Worm (Caenorhabditis elegans) whole organism, L2 larva: Measurements from ENCODE around the gene egg-2.

ENCODE experiments used
- C34F6.9 ChIP-seq: fragments of 150-350 bp; optimal IDR thresholded peaks from 2 replicates; lab custom pipeline; 2014; ENCODE audit warnings: missing biosample characterization, missing genetic modification characterization
- F13H6.1 ChIP-seq: sonication (generic microtip); optimal IDR thresholded peaks from 2 replicates; lab custom pipeline; 2016; ENCODE audit warnings: missing genetic modification characterization, missing compliant biosample characterization
- ZK546.5 ChIP-seq: sonication (generic microtip); optimal IDR thresholded peaks from 2 replicates; lab custom pipeline; 2017; ENCODE audit warnings: missing biosample characterization, missing genetic modification characterization
- alr-1 ChIP-seq: fragments of 150-350 bp; optimal IDR thresholded peaks from 2 replicates; lab custom pipeline; 2014; ENCODE audit warnings: missing biosample characterization, missing genetic modification characterization
- aly-2 ChIP-seq: fragments of 150-350 bp; optimal IDR thresholded peaks from 2 replicates; lab custom pipeline; 2014; ENCODE audit warnings: missing biosample characterization, missing genetic modification characterization
- ama-1 ChIP-seq: fragments of 150-350 bp; optimal IDR thresholded peaks from 2 replicates; lab custom pipeline; 2018; ENCODE audit warnings: inconsistent platforms
- blmp-1 ChIP-seq: sonication (generic microtip); optimal IDR thresholded peaks from 2 replicates; lab custom pipeline; 2017; ENCODE audit warnings: missing genetic modification characterization, mild to moderate bottlenecking, missing compliant biosample characterization, antibody characterized with exemption, moderate library complexity; ENCODE audit not compliant: insufficient read depth
- ceh-16 ChIP-seq: fragments of 150-350 bp; optimal IDR thresholded peaks from 2 replicates; lab custom pipeline; 2014; ENCODE audit warnings: missing biosample characterization, missing genetic modification characterization
- crh-2 ChIP-seq: sonication (generic microtip); optimal IDR thresholded peaks from 2 replicates; lab custom pipeline; 2017; ENCODE audit warnings: missing biosample characterization, missing genetic modification characterization
- dmd-4 ChIP-seq: sonication (generic microtip); optimal IDR thresholded peaks from 2 replicates; lab custom pipeline; 2017; ENCODE audit warnings: missing biosample characterization, missing genetic modification characterization
- egl-27 ChIP-seq: sonication (generic microtip); optimal IDR thresholded peaks from 3 replicates; lab custom pipeline; 2017; ENCODE audit warnings: missing biosample characterization, missing genetic modification reagents, missing genetic modification characterization
- elt-1 ChIP-seq: fragments of 150-350 bp; optimal IDR thresholded peaks from 2 replicates; lab custom pipeline; 2014; ENCODE audit warnings: missing biosample characterization, missing genetic modification characterization
- elt-3 ChIP-seq: sonication (generic microtip); optimal IDR thresholded peaks from 2 replicates; lab custom pipeline; 2017; ENCODE audit warnings: missing biosample characterization, missing genetic modification characterization
- fos-1 ChIP-seq: fragments of 150-350 bp; optimal IDR thresholded peaks from 2 replicates; lab custom pipeline; 2014; ENCODE audit warnings: missing biosample characterization, missing genetic modification characterization
- gmeb-1 ChIP-seq: fragments of 150-350 bp; optimal IDR thresholded peaks from 2 replicates; lab custom pipeline; 2014; ENCODE audit warnings: missing biosample characterization, missing genetic modification characterization
- lin-11 ChIP-seq: fragments of 150-350 bp; sonication (generic microtip); optimal IDR thresholded peaks from 2 replicates; lab custom pipeline; 2014; ENCODE audit warnings: missing biosample characterization, missing genetic modification characterization, inconsistent platforms, mixed read lengths
- lin-13 ChIP-seq: fragments of 150-350 bp; optimal IDR thresholded peaks from 2 replicates; lab custom pipeline; 2014; ENCODE audit warnings: missing biosample characterization, missing genetic modification reagents, missing genetic modification characterization
- mab-5 ChIP-seq: fragments of 150-350 bp; optimal IDR thresholded peaks from 2 replicates; lab custom pipeline; 2014; ENCODE audit warnings: missing biosample characterization, missing genetic modification characterization
- nhr-11 ChIP-seq: fragments of 150-350 bp; optimal IDR thresholded peaks from 2 replicates; lab custom pipeline; 2014; ENCODE audit warnings: missing biosample characterization, missing genetic modification characterization
- nhr-12 ChIP-seq: fragments of 150-350 bp; optimal IDR thresholded peaks from 2 replicates; lab custom pipeline; 2014; ENCODE audit warnings: missing biosample characterization, missing genetic modification characterization
- nhr-21 ChIP-seq: fragments of 150-350 bp; optimal IDR thresholded peaks from 2 replicates; lab custom pipeline; 2014; ENCODE audit warnings: missing biosample characterization, missing genetic modification characterization
- nhr-237 ChIP-seq: fragments of 150-350 bp; optimal IDR thresholded peaks from 2 replicates; lab custom pipeline; 2014; ENCODE audit warnings: missing biosample characterization, missing genetic modification characterization
- nhr-25 ChIP-seq: fragments of 150-350 bp; sonication (generic microtip); optimal IDR thresholded peaks from 3 replicates; lab custom pipeline; 2014; ENCODE audit warnings: missing biosample characterization, missing genetic modification characterization
- sem-4 ChIP-seq: fragments of 150-350 bp; optimal IDR thresholded peaks from 2 replicates; lab custom pipeline; 2014; ENCODE audit warnings: missing biosample characterization, missing genetic modification reagents, missing genetic modification characterization
- skn-1 ChIP-seq: sonication (generic microtip); optimal IDR thresholded peaks from 2 replicates; lab custom pipeline; 2017; ENCODE audit warnings: missing biosample characterization, missing genetic modification characterization
- sma-9 ChIP-seq, 2 experiments: fragments of 150-350 bp in 1 of 2; sonication (generic microtip) in 1 of 2; optimal IDR thresholded peaks; 2 replicates each; lab custom pipeline; 2014 to 2016; ENCODE audit warnings: missing genetic modification characterization in 2 of 2, mild to moderate bottlenecking in 1 of 2, missing biosample characterization in 1 of 2, missing compliant biosample characterization in 1 of 2, missing genetic modification reagents in 1 of 2, moderate library complexity in 1 of 2
- unc-39 ChIP-seq: fragments of 150-350 bp; optimal IDR thresholded peaks from 2 replicates; lab custom pipeline; 2014; ENCODE audit warnings: missing biosample characterization, missing genetic modification characterization
- unc-62 ChIP-seq: fragments of 150-350 bp; optimal IDR thresholded peaks from 2 replicates; lab custom pipeline; 2014; ENCODE audit warnings: missing biosample characterization, missing genetic modification reagents, missing genetic modification characterization
- ztf-1 ChIP-seq: fragments of 200-800 bp; sonication (Bioruptor generic); conservative IDR thresholded peaks from 2 replicates; pipeline ENCODE4 v1.3.6; 2022; ENCODE audit warnings: missing genetic modification characterization, missing compliant biosample characterization

egg-2 gene

DNA sequence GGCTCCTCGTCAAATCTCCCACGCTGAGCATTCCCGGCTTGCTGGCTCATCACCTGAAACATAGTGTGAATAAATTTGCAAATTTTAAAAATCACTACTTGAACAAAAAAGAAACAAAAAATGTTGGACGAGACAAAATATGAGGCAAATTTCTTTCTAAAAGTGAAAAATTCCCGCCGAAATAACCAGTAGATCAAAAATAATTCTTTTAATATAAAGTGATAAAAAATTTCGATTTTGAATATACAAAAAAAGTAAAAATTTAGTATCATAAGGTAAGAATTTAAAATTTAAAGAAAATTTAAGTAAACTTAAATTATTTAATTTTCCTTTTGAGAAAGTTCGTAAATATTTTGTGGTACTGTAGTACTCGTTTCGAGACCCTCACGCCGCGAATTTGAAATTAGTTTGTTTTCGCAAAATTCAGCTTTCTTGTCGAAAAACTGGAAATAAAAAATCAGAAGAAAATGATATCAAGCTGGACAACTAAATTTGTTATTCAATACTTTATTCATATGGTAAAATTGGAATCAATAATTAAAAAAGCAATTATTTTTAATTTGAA, at the start of gene egg-2:
Gene egg-2, minus strand, starts transcription at position 53 of the 565 bp plus-strand sequence.
- no peak for TF ChIP-seq dmd-4
- TF ChIP-seq blmp-1 (tag; lab: Kevin White, UChicago), result no peak
- no peak for TF ChIP-seq sma-9 (GFP tag; optimal IDR thresholded peaks at IDR 0.05; lab: Kevin White, UChicago)
- no peak for TF ChIP-seq sma-9 (tag; optimal IDR thresholded peaks at IDR 0.05; lab: Kevin White, UChicago)
- no peak for TF ChIP-seq gmeb-1
- TF ChIP-seq nhr-237, result no peak
- TF ChIP-seq lin-13 (GFP tag; lab: Kevin White, UChicago), result no peak
- no peak for TF ChIP-seq mab-5 (tag; lab: Kevin White, UChicago)
- no peak for TF ChIP-seq ama-1
- TF ChIP-seq elt-1, result no peak
- no peak for TF ChIP-seq F13H6.1 (tag; lab: Kevin White, UChicago)
- TF ChIP-seq ZK546.5 (tag; lab: Kevin White, UChicago), result no peak
- TF ChIP-seq alr-1 (tag; lab: Kevin White, UChicago), result no peak
- no peak for TF ChIP-seq ceh-16
- no peak for TF ChIP-seq fos-1 (tag; lab: Kevin White, UChicago)
- TF ChIP-seq nhr-25 (tag; lab: Kevin White, UChicago), result no peak
- TF ChIP-seq ztf-1, result no peak

DNA sequence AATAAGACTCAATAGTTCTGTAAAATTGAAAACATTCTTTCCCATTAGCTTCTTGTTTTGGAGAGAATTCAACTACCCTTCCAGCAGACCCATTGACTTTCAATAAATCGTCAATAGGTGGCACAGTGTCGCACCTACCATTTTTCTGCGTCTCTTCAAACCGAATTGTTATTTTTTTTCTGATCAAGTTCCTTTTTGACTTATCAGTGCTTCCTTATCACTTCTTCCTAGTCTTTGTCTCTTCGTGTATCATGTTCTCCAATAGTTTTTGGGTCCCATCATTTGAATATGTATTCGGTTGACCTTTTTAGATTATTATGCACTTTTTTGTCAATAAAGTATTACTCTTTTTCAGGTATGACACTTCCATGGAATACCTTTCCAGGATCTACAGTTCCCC, 47.6 kb upstream of the egg-2 start, which contains the start of gene odd-1:
Gene odd-1, plus strand, starts transcription at position 349 of the 400 bp plus-strand sequence.
- TF ChIP-seq alr-1 (tag; lab: Kevin White, UChicago) (no peak), fos-1 (tag; lab: Kevin White, UChicago) (peak; percentile 28), lin-13 (GFP tag; lab: Kevin White, UChicago) (no peak), sem-4 (tag; lab: Kevin White, UChicago) (no peak), aly-2 (tag; lab: Kevin White, UChicago) (no peak), lin-11 (tag; lab: Kevin White, UChicago) (no peak), egl-27 (tag; lab: Kevin White, UChicago) (no peak), ZK546.5 (tag; lab: Kevin White, UChicago) (no peak)

DNA sequence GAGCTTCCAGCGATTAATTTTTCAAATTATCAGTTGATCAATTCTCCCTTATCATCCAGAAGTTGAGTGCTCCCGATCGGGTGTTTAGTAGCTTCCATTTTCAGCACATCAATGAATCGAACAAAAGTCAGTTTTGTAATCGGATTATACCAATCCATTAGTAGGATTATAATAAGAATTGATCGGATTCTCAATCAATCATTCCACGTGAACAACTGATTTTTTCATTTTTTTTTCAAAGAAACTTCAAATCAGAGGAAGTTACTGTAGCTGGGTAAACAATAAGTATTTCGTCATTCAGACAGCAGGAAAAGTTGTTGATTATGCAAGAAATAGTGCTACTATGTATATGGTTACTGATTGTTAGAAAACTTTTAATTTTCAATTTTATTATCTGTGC, 46.5 kb upstream of the egg-2 start:
- TF ChIP-seq ztf-1 (no peak), sma-9 (GFP tag; optimal IDR thresholded peaks at IDR 0.05; lab: Kevin White, UChicago) (no peak), sma-9 (tag; optimal IDR thresholded peaks at IDR 0.05; lab: Kevin White, UChicago) (no peak), crh-2 (tag; lab: Kevin White, UChicago) (no peak), nhr-21 (tag; lab: Kevin White, UChicago) (no peak), nhr-11 (tag; lab: Kevin White, UChicago) (no peak), unc-39 (tag; lab: Kevin White, UChicago) (no peak), fos-1 (tag; lab: Kevin White, UChicago) (peak; percentile 43)

DNA sequence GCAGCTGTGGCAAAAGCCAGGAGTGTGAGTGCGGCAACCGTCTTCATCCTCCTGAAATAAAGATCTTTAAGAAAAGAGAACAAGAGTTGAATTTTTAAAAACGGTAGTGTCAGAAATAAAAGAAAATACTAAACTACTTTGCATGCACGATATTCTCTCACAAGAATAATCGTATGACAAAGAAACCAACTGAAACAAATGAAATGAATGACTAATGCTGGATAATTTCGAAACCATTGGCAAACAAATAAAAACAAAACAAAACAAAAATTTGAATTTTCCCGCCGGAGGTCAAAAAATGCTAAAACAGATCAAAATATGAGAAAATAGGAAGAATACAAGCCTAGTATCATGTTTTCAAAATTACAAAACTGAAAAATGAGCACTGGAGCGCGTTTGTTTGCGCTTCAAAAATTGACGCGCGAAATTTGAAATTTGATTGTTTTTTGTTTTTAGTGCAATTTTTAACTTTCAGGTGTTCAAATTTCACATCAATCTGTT, 43.6 kb upstream of the egg-2 start, which contains the start of gene cpg-2:
Gene cpg-2, minus strand, starts transcription at position 51 of the 501 bp plus-strand sequence.
- TF ChIP-seq sem-4 (tag; lab: Kevin White, UChicago) (no peak), C34F6.9 (no peak), elt-3 (tag; lab: Kevin White, UChicago) (no peak), lin-11 (tag; lab: Kevin White, UChicago) (no peak), nhr-25 (tag; lab: Kevin White, UChicago) (no peak), dmd-4 (no peak), unc-62 (GFP tag; lab: Kevin White, UChicago) (no peak), nhr-12 (tag; lab: Kevin White, UChicago) (no peak), egl-27 (tag; lab: Kevin White, UChicago) (no peak), sma-9 (GFP tag; optimal IDR thresholded peaks at IDR 0.05; lab: Kevin White, UChicago) (no peak), sma-9 (tag; optimal IDR thresholded peaks at IDR 0.05; lab: Kevin White, UChicago) (no peak), F13H6.1 (tag; lab: Kevin White, UChicago) (no peak), ztf-1 (no peak), nhr-11 (tag; lab: Kevin White, UChicago) (no peak), skn-1 (tag; lab: Kevin White, UChicago) (no peak), aly-2 (tag; lab: Kevin White, UChicago) (no peak)

DNA sequence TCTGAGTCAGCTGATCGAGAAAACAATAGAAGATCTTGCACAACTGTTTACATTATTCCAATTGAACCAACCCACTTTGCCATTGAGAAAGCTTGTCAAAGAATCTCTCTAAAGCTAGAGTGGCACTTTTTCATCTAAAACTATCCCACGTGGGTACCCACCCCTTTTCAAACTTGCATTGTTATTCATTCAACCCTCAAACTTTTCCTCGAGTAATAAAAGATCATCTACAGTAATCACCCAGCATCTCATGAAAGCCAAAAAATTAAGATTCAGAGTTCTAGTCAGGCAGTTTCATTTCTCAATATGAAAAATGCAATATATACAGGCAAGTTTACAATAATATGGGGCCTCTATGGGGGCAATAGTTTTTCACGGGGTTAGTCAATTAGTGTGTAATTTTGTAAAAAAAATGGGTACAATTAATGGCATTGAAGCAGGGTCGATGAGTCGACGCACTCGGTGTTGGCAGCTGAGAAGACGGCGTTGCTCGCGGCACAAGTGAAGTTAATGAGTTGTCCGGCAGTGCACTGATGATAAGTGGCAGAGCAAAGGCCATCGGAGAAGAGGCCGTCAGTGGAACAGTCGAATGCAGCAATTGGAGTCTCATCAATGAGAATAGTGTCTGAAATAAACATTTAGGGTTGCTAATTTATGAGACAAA, 41.6 kb upstream of the egg-2 start:
- TF ChIP-seq nhr-12 (tag; lab: Kevin White, UChicago), result no peak
